Fruit fly (Drosophila melanogaster): ENCODE data around the gene skd.

Gene skd

DNA sequence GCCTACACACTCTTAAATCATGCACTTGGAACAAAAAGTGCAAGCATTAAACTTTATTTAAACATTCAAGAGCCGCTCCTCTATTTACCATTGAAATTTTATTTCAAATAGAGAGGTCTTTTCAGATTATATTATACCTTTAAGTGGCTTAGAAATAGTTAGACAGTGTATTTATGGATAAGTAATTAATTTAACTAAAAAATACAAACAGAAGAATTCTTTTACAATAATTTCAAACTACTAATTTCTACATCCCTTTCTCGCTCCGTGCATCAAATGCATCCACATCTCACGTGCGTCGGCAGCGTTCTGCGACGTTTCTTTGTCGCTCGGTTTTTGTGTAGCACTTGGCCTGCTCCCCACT lies 77.1 kb downstream of the skd start (continued):
- TF ChIP-seq CG12659 (GFP tag; optimal IDR thresholded peaks at IDR 0.05) (peak; percentile 31), danr (GFP tag; IDR thresholded peaks at IDR 0.05) (peak; percentile 45; the same call in 1 of the 2 replicates), CG9817 (tag; optimal IDR thresholded peaks at IDR 0.05) (no peak), NFAT (GFP tag; IDR thresholded peaks at IDR 0.05) (no peak), CG15514 (GFP tag; optimal IDR thresholded peaks at IDR 0.05) (no peak), Gug (GFP tag; IDR thresholded peaks at IDR 0.05) (peak; percentile 47; the same call in 2 of the 4 replicates), org-1 (GFP tag; optimal IDR thresholded peaks at IDR 0.05) (peak; percentile 49), CkIIα-i1 (GFP tag; IDR thresholded peaks at IDR 0.05) (no peak), B-H2 (GFP tag; optimal IDR thresholded peaks at IDR 0.05) (no peak), unpg (GFP tag; optimal IDR thresholded peaks at IDR 0.05) (peak; percentile 72), CG12219 (GFP tag; optimal IDR thresholded peaks at IDR 0.05) (no peak), Kr (GFP tag; optimal IDR thresholded peaks at IDR 0.05) (no peak), pb (GFP tag; optimal IDR thresholded peaks at IDR 0.05) (peak; percentile 3), CG6791 (GFP tag; IDR thresholded peaks at IDR 0.05; ENCODE audit: partially characterized antibody) (no peak), CG9215 (GFP tag; IDR thresholded peaks at IDR 0.05) (no peak), lmd (GFP tag; IDR thresholded peaks at IDR 0.05) (peak; percentile 42; the same call in 1 of the 2 replicates), CG31224 (GFP tag; IDR thresholded peaks at IDR 0.05) (no peak), CG16815 (GFP tag; optimal IDR thresholded peaks at IDR 0.05) (no peak), CG17802 (tag; optimal IDR thresholded peaks at IDR 0.05) (peak; percentile 51), Tbp (GFP tag; optimal IDR thresholded peaks at IDR 0.05) (no peak), Dbx (GFP tag; IDR thresholded peaks at IDR 0.05) (no peak), Elba2 (GFP tag; optimal IDR thresholded peaks at IDR 0.05) (no peak), Lhr (GFP tag; optimal IDR thresholded peaks at IDR 0.05) (peak; percentile 28), CG17359 (tag; optimal IDR thresholded peaks at IDR 0.05) (peak; percentile 83), CG4820 (GFP tag; optimal IDR thresholded peaks at IDR 0.05) (peak; percentile 66), repo (GFP tag; optimal IDR thresholded peaks at IDR 0.05) (no peak), odd (GFP tag; optimal IDR thresholded peaks at IDR 0.05) (no peak), CG30431 (GFP tag; optimal IDR thresholded peaks at IDR 0.05) (peak; percentile 49), fd3F (GFP tag; optimal IDR thresholded peaks at IDR 0.05) (no peak), hbn (GFP tag; IDR thresholded peaks at IDR 0.05; ENCODE audit: partially characterized antibody) (no peak), rib (GFP tag; IDR thresholded peaks at IDR 0.05) (no peak), mld (GFP tag; IDR thresholded peaks at IDR 0.05; ENCODE audit: partially characterized antibody) (no peak), CG6854 (GFP tag; optimal IDR thresholded peaks at IDR 0.05) (peak; percentile 18), gem (tag; optimal IDR thresholded peaks at IDR 0.05) (peak; percentile 88), dmrt99B (tag; optimal IDR thresholded peaks at IDR 0.05) (peak; percentile 85), CG11456 (GFP tag; IDR thresholded peaks at IDR 0.05) (no peak), al (GFP tag; IDR thresholded peaks at IDR 0.05) (no peak), ewg (GFP tag; optimal IDR thresholded peaks at IDR 0.05) (peak; percentile 60), wor (GFP tag; IDR thresholded peaks at IDR 0.05) (no peak; the same call in 1 of the 2 replicates), eve (GFP tag; optimal IDR thresholded peaks at IDR 0.05) (peak in 1 of 2 experiments; percentile 91), Atf6 (GFP tag; IDR thresholded peaks at IDR 0.05) (no peak; the same call in 1 of the 2 replicates), amos (GFP tag; IDR thresholded peaks at IDR 0.05; ENCODE audit: partially characterized antibody) (no peak), aop (GFP tag; IDR thresholded peaks at IDR 0.05) (no peak), Fer1 (GFP tag; optimal IDR thresholded peaks at IDR 0.05) (no peak), chn (GFP tag; optimal IDR thresholded peaks at IDR 0.05) (peak; percentile 2), CG1647 (GFP tag; optimal IDR thresholded peaks at IDR 0.05) (no peak), jigr1 (GFP tag; IDR thresholded peaks at IDR 0.05) (no peak), CG17328 (GFP tag; IDR thresholded peaks at IDR 0.05) (peak; percentile 60; the same call in 1 of the 2 replicates), Dip2 (GFP tag; IDR thresholded peaks at IDR 0.05) (no peak), Asciz (GFP tag; optimal IDR thresholded peaks at IDR 0.05) (peak; percentile 78), CG10462 (GFP tag; optimal IDR thresholded peaks at IDR 0.05) (peak; percentile 28), Lim3 (GFP tag; IDR thresholded peaks at IDR 0.05) (no peak)
